Fruit fly (Drosophila melanogaster) whole organism, wandering third instar larva: ENCODE measurements around the gene CG34325.
A peak's percentile ranks its signal among the peaks of the same experiment; 100 is the strongest.

Source experiments
- Abd-B ChIP-seq: fragments of >200 bp; optimal IDR thresholded peaks from 2 replicates; lab custom pipeline; 2017; ENCODE audit warnings: missing biosample characterization, missing genetic modification characterization
- CG32264 ChIP-seq: fragments of 200-800 bp; sonication (Bioruptor generic); optimal IDR thresholded peaks from 2 replicates; lab custom pipeline; 2016; ENCODE audit warnings: missing biosample characterization, missing genetic modification characterization
- CG9705 ChIP-seq: fragments of 200-800 bp; sonication (Bioruptor generic); optimal IDR thresholded peaks from 2 replicates; lab custom pipeline; 2018; ENCODE audit warnings: missing biosample characterization, mild to moderate bottlenecking, missing genetic modification characterization
- CrebA ChIP-seq: fragments of 200-800 bp; sonication (Bioruptor generic); optimal IDR thresholded peaks from 2 replicates; lab custom pipeline; 2016; ENCODE audit warnings: missing biosample characterization, mild to moderate bottlenecking, missing genetic modification characterization, borderline replicate concordance
- Dif ChIP-seq: fragments of 200-275, 200-300 bp; sonication (Bioruptor generic); optimal IDR thresholded peaks from 2 replicates; lab custom pipeline; 2018; ENCODE audit warnings: missing biosample characterization, missing genetic modification characterization; ENCODE audit not compliant: partially characterized antibody
- GATAd ChIP-seq: sonication (Bioruptor generic); optimal IDR thresholded peaks from 2 replicates; lab custom pipeline; 2016; ENCODE audit warnings: missing biosample characterization, missing genetic modification characterization
- HLH106 ChIP-seq: fragments of 200-800 bp; optimal IDR thresholded peaks from 3 replicates; lab custom pipeline; 2019; ENCODE audit warnings: missing biosample characterization, mild to moderate bottlenecking, missing genetic modification characterization, moderate library complexity
- Hnf4 ChIP-seq: fragments of 200-800 bp; sonication (Bioruptor generic); optimal IDR thresholded peaks from 2 replicates; lab custom pipeline; 2016; ENCODE audit warnings: missing biosample characterization, mild to moderate bottlenecking, missing genetic modification characterization
- Hr78 ChIP-seq: fragments of >200 bp; optimal IDR thresholded peaks from 2 replicates; lab custom pipeline; 2017; ENCODE audit warnings: missing biosample characterization, missing genetic modification characterization
- Hr83 ChIP-seq: fragments of 200-300 bp; sonication (Bioruptor generic); optimal IDR thresholded peaks from 2 replicates; lab custom pipeline; 2016; ENCODE audit warnings: missing biosample characterization, mild to moderate bottlenecking, missing genetic modification characterization, moderate library complexity; ENCODE audit not compliant: poor library complexity, severe bottlenecking
- Jra ChIP-seq: sonication (Bioruptor generic); optimal IDR thresholded peaks from 2 replicates; lab custom pipeline; 2016; ENCODE audit warnings: missing biosample characterization, missing genetic modification characterization
- Mio ChIP-seq: sonication (Bioruptor generic); optimal IDR thresholded peaks from 2 replicates; lab custom pipeline; 2016; ENCODE audit warnings: missing biosample characterization, missing genetic modification characterization
- Myc ChIP-seq: fragments of >200 bp; optimal IDR thresholded peaks from 2 replicates; lab custom pipeline; 2017
- Rel ChIP-seq, 2 experiments: fragments of 200-800 bp; sonication (Bioruptor generic) in 1 of 2; optimal IDR thresholded peaks; 2 replicates in 1 of 2; 3 replicates in 1 of 2; lab custom pipeline; 2016 to 2019; ENCODE audit warnings: mild to moderate bottlenecking in 2 of 2, missing biosample characterization in 2 of 2, missing genetic modification characterization in 2 of 2, moderate library complexity in 1 of 2
- Sp1 ChIP-seq: fragments of 200-800 bp; sonication (Bioruptor generic); optimal IDR thresholded peaks from 3 replicates; lab custom pipeline; 2019; ENCODE audit warnings: missing biosample characterization, mild to moderate bottlenecking, missing genetic modification characterization, moderate library complexity
- Vsx2 ChIP-seq: fragments of 200-300, 225-300 bp; sonication (Bioruptor generic); optimal IDR thresholded peaks from 2 replicates; lab custom pipeline; 2018; ENCODE audit warnings: missing biosample characterization, missing genetic modification characterization; ENCODE audit not compliant: partially characterized antibody
- br ChIP-seq: fragments of 200-800 bp; sonication (Bioruptor generic); optimal IDR thresholded peaks from 2 replicates; lab custom pipeline; 2016; ENCODE audit warnings: missing biosample characterization, missing genetic modification characterization
- dmrt93B ChIP-seq: fragments of 200-800 bp; sonication (Bioruptor generic); optimal IDR thresholded peaks from 2 replicates; lab custom pipeline; 2018; ENCODE audit warnings: missing biosample characterization, mild to moderate bottlenecking, missing genetic modification characterization
- dsf ChIP-seq: sonication (Bioruptor generic); optimal IDR thresholded peaks from 2 replicates; lab custom pipeline; 2016; ENCODE audit warnings: missing biosample characterization, missing genetic modification characterization, borderline replicate concordance
- ey ChIP-seq: fragments of 200-800 bp; sonication (Bioruptor generic); optimal IDR thresholded peaks from 2 replicates; lab custom pipeline; 2016; ENCODE audit warnings: missing biosample characterization, missing genetic modification characterization
- fru ChIP-seq: fragments of 200-800 bp; sonication (Bioruptor generic); optimal IDR thresholded peaks from 3 replicates; lab custom pipeline; 2016; ENCODE audit warnings: missing biosample characterization, mild to moderate bottlenecking, missing genetic modification characterization
- h ChIP-seq: fragments of 200-800 bp; sonication (Bioruptor generic); optimal IDR thresholded peaks from 3 replicates; lab custom pipeline; 2016; ENCODE audit warnings: missing biosample characterization, mild to moderate bottlenecking, missing genetic modification characterization
- lola ChIP-seq: fragments of >200 bp; optimal IDR thresholded peaks from 2 replicates; lab custom pipeline; 2017; ENCODE audit warnings: missing biosample characterization, missing genetic modification characterization
- pan ChIP-seq: fragments of >200 bp; optimal IDR thresholded peaks from 2 replicates; lab custom pipeline; 2017
- sage ChIP-seq: fragments of 200-800 bp; sonication (Bioruptor generic); optimal IDR thresholded peaks from 2 replicates; lab custom pipeline; 2016; ENCODE audit warnings: missing biosample characterization, mild to moderate bottlenecking, missing genetic modification characterization
- sv ChIP-seq: fragments of 200-800 bp; sonication (Bioruptor generic); optimal IDR thresholded peaks from 3 replicates; lab custom pipeline; 2016; ENCODE audit warnings: missing biosample characterization, missing genetic modification characterization
- tai ChIP-seq: sonication (Bioruptor generic); optimal IDR thresholded peaks from 2 replicates; lab custom pipeline; 2016; ENCODE audit warnings: missing biosample characterization, missing genetic modification characterization
- usp ChIP-seq: fragments of >200 bp; optimal IDR thresholded peaks from 2 replicates; lab custom pipeline; 2017; ENCODE audit warnings: missing biosample characterization, missing genetic modification characterization

CG34325 gene

DNA sequence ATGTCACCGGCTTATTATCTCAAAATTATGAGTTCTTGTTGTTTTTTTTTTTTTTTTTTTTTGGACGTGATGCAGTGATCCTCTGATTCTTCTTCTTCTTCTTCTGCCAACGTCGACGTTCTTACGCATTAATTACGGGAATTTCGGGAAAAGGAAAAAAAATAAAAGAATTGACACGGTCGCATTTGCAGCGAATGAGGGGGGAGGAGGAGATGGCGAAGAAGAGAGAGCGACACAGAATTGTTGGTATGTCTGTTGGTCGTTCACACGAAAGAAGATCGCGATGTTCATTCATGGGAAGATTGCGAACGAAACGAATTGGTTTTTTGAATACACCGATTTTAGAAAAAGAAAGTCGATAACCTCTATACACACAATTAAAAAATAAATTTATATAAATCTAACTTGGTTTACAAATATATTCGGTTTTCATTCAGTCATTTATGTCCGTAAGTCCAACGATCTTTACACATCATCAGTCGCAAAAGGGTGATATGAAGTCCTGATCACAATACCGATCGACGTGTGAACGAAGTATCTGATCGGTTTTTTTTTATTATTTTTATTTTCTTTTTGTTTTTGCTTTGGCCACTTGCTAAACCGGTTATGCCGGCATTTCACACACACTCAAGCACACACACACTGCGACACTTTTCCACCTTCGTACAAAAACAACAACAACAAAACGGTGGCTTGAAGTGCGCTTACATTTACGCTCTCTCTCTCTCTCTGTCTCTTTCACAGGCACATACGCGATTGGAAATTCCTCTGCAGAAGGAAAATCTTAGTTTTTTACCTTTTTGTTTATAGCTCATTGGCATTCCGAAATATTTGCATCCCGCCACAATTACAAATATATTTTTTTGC lies 29.7 kb upstream of the CG34325 start (continued):
- TF ChIP-seq Sp1 (GFP tag; lab: Kevin White, UChicago) = peak; percentile 96
- peak; percentile 1 for TF ChIP-seq dsf
- TF ChIP-seq dmrt93B (GFP tag; lab: Kevin White, UChicago) = peak; percentile 76

DNA sequence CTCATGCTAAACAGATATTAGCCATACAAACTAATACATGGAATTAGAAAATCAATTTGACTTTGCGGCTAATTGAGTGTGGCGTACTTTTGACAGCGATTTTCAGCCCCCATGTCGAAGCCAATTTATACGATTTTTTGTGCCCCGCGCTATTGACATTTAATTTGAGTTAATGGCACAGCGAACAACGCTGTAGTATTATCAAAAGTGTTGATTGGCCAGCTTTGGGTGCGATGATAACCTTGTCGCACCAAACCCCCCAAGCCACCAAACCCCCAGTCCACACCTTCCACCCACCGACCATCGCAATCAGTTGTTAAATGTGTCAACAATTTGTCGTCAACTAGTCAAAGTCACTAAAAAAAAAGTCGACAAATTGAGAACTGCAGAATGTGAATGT lies 28.1 kb upstream of the CG34325 start:
- TF ChIP-seq CrebA (GFP tag; lab: Kevin White, UChicago) (no peak), Hr78 (no peak), Hnf4 (GFP tag; lab: Kevin White, UChicago) (no peak), fru (GFP tag; lab: Kevin White, UChicago) (no peak), ey (GFP tag; lab: Kevin White, UChicago) (no peak), usp (GFP tag; lab: Kevin White, UChicago) (no peak), CG9705 (GFP tag; lab: Kevin White, UChicago) (no peak), Jra (no peak), Hr83 (GFP tag; lab: Kevin White, UChicago) (no peak), GATAd (GFP tag; lab: Kevin White, UChicago) (no peak), sv (GFP tag; lab: Kevin White, UChicago) (no peak), Vsx2 (GFP tag; lab: Kevin White, UChicago) (no peak)

DNA sequence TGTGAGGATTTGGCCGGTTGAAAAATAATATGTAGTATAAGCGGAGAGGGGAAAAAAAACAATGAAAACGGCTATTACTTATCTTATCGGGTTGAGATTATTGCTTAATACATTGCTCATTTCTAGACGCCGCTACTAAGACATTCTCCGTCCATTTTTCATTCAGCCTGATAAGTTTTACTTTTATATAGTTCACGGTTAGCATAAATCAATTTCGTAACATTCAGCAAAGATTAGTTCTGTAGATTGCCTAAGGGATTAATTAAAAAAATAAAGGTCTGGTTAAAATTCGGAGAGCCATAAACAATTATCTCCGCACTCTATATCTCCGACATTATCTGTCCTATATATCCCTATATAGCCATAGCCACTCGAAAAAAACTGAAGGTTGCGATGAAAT lies 26.3 kb upstream of the CG34325 start:
- TF ChIP-seq CG32264 (no peak), HLH106 (no peak), br (GFP tag; lab: Kevin White, UChicago) (no peak), Mio (GFP tag; lab: Kevin White, UChicago) (no peak), tai (GFP tag; lab: Kevin White, UChicago) (no peak)

DNA sequence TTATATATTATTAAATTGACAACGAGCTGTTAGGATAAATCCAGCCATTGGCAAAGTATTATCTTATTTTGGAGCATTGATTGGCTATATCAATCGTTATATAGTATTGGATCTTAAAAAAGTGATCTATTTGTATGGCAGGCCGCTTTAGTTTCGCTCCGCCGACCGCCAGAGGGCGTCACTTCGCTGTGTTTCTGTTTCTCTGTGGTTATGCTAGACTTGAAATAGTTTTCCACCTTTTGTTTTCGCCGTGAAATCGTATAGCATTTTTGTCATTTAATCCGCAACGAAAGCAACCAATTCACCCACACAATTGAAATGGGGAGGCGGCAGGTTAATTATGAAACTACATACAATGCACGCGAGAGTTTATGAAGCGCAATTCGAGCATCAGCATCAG lies 25.6 kb upstream of the CG34325 start:
- TF ChIP-seq CrebA (GFP tag; lab: Kevin White, UChicago) = no peak
- TF ChIP-seq h (GFP tag; lab: Kevin White, UChicago) = no peak
- TF ChIP-seq, all 38 proteins: peak for 0

DNA sequence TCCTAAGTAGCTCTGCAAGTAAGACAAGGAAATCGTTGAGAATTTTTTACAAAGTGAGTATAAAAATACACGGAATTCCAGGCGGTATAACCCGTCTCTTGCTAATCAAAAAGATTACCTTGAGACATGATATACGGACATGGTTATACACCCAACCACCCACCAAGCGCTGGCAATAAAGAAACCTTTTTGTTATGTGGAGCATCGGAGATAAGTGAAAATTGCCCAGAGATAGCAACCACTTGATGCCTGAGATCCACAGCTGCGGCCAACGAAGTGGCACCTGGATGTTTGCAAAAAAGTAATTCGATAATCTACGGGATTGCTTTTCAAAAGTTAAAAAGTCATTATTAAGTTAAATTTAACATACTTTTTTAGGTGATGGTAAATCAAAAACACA lies 24.7 kb upstream of the CG34325 start:
- TF ChIP-seq pan (lab: Kevin White, UChicago) (no peak), tai (GFP tag; lab: Kevin White, UChicago) (no peak), lola (GFP tag; lab: Kevin White, UChicago) (no peak)
- TF ChIP-seq, all 38 proteins: peak for 0

DNA sequence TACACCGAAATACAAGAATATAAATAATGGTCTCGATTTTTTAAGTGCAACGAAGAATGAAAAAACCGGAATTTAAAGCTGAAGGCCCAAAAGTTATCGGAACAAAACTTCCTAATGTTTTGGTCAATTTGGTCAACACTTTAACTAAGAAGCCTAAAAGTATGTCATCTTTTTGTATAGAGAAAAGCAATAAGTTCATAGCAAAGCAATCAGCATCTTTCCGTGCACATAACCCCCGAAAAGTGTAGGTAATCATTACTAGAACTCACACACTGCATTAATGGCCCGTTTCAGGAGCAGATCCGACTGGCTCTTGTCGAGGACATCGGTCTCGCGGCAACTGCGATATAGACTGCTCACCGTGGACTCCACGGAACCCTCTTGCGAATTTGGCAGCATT lies 23.1 kb upstream of the CG34325 start:
- no peak for TF ChIP-seq Hnf4 (GFP tag; lab: Kevin White, UChicago)
- TF ChIP-seq Rel (GFP tag; optimal IDR thresholded peaks at IDR 0.05; lab: Kevin White, UChicago) = no peak
- TF ChIP-seq Rel (tag; optimal IDR thresholded peaks at IDR 0.05; lab: Kevin White, UChicago) = no peak
- TF ChIP-seq Myc (lab: Kevin White, UChicago) = peak; percentile 20
- TF ChIP-seq sage (GFP tag; lab: Kevin White, UChicago) = no peak
- peak; percentile 54 for TF ChIP-seq Dif (GFP tag; lab: Kevin White, UChicago)
- TF ChIP-seq Abd-B (GFP tag; lab: Kevin White, UChicago) = no peak
- TF ChIP-seq Vsx2 (GFP tag; lab: Kevin White, UChicago) = peak; percentile 26
- no peak for TF ChIP-seq CG32264
- TF ChIP-seq lola (GFP tag; lab: Kevin White, UChicago) = no peak
- TF ChIP-seq Hr78 = no peak
- no peak for TF ChIP-seq CrebA (GFP tag; lab: Kevin White, UChicago)
